Worm (Caenorhabditis elegans): ENCODE results near the gene T10C6.7.
"Not testable (repeated sequence)": the region's sequence is repeated elsewhere in the genome, so short reads cannot be mapped to it uniquely, and the experiment has no call there.

Gene T10C6.7

ce11 chrV:16000433-16000832 is 31.1 kb downstream of the T10C6.7 start, which contains the start of gene nhr-50:
Gene nhr-50 (minus strand): TSS chrV:16000631.
- TF ChIP-seq tra-4 (tag; optimal IDR thresholded peaks at IDR 0.05) (no peak), sea-1 (GFP tag; conservative IDR thresholded peaks at IDR 0.05) (no peak), scrt-1 (GFP tag; IDR thresholded peaks at IDR 0.05) (no peak), aly-1 (tag; optimal IDR thresholded peaks at IDR 0.05) (no peak), tbx-11 (GFP tag; IDR thresholded peaks at IDR 0.05) (no peak), hmg-4 (GFP tag; optimal IDR thresholded peaks at IDR 0.05) (no peak), ceh-36 (tag; optimal IDR thresholded peaks at IDR 0.05) (no peak), F13C5.2 (tag; optimal IDR thresholded peaks at IDR 0.05) (no peak), ceh-13 (GFP tag; optimal IDR thresholded peaks at IDR 0.05) (no peak), ama-1 (optimal IDR thresholded peaks at IDR 0.05) (no peak), flt-1 (GFP tag; IDR thresholded peaks at IDR 0.05) (no peak), hnd-1 (tag; optimal IDR thresholded peaks at IDR 0.05) (no peak), ets-7 (tag; optimal IDR thresholded peaks at IDR 0.05) (no peak), hmbx-1 (tag; optimal IDR thresholded peaks at IDR 0.05) (no peak), tbx-37 (GFP tag; conservative IDR thresholded peaks at IDR 0.05) (no peak), B0310.2 (tag; optimal IDR thresholded peaks at IDR 0.05) (no peak), pes-1 (GFP tag; IDR thresholded peaks at IDR 0.05) (no peak)

DNA sequence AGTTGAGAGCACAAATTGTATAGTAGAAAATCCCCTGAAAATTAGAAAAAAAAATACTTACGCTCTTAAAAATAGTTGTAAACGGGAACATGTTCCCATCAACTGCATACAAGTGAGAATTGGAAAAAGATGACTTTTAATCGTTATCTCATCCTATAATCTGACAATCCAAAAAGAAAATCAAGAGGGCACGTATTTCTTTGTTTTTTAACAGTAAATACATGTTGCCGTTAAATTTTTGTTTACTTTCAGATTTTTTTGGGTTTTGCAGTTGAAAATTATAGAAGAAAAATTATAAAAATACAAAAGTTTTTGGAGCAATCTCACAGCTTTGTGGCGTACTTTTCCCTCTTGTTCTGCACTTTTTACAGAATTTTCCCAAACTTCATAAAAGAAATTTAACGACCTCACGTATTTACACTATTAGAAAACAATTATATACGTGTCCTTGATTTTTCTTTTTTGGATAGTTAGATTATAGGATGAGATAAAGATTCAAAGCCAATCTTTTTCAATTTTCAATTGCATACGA is 34.8 kb downstream of the T10C6.7 start, which contains the start of the genes C06C6.9 and C06C6.8:
C06C6.9 (minus strand) TSS at position 101 of the 532 bp plus-strand sequence.
C06C6.8 (plus strand) TSS at position 482 of the 532 bp plus-strand sequence.
- no peak for TF ChIP-seq pes-1 (GFP tag; IDR thresholded peaks at IDR 0.05)
- no peak for TF ChIP-seq ceh-13 (GFP tag; optimal IDR thresholded peaks at IDR 0.05)
- TF ChIP-seq sea-1 (GFP tag; conservative IDR thresholded peaks at IDR 0.05), result no peak
- TF ChIP-seq hmg-4 (GFP tag; optimal IDR thresholded peaks at IDR 0.05), result no peak
- TF ChIP-seq ceh-36 (tag; optimal IDR thresholded peaks at IDR 0.05), result no peak
- TF ChIP-seq hmbx-1 (tag; optimal IDR thresholded peaks at IDR 0.05), result no peak
- no peak for TF ChIP-seq tra-4 (tag; optimal IDR thresholded peaks at IDR 0.05)
- TF ChIP-seq ama-1 (optimal IDR thresholded peaks at IDR 0.05), result no peak
- TF ChIP-seq hnd-1 (tag; optimal IDR thresholded peaks at IDR 0.05), result no peak
- no peak for TF ChIP-seq F13C5.2 (tag; optimal IDR thresholded peaks at IDR 0.05)
- TF ChIP-seq ets-7 (tag; optimal IDR thresholded peaks at IDR 0.05), result no peak
- no peak for TF ChIP-seq tbx-11 (GFP tag; IDR thresholded peaks at IDR 0.05)

- not testable (repeated sequence) for TF ChIP-seq hmbx-1 (tag; optimal IDR thresholded peaks at IDR 0.05); pes-1 (GFP tag; IDR thresholded peaks at IDR 0.05); flt-1 (GFP tag; IDR thresholded peaks at IDR 0.05)
These were observed 39.7 kb downstream of the T10C6.7 start, which contains the start of gene C06C6.7 for ce11 chrV:15991850-15992249. Gene C06C6.7 (plus strand): TSS chrV:15992150.

DNA sequence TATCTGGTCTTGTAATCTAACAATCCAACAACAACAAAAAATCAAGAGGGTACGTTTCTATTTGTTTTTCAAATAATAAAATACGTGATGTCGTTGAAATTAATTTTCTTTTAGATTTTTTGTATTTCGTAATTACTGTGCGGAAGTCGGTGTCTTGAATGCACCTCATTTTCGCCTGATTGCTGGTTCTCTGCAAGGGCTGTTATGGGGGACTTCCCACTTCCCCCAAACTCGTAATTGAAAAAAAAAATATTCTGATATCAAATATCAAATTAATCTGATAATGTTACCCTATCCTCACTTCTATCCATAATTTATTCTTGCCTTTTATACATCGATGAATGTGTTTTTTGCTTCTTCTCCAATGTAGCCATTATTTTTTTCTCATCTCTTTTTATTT is 43.4 kb downstream of the T10C6.7 start, which contains the start of gene F36G9.15:
F36G9.15 (minus strand) TSS at position 101 of the 400 bp plus-strand sequence.
- no peak for TF ChIP-seq tbx-37 (GFP tag; conservative IDR thresholded peaks at IDR 0.05)
- no peak for TF ChIP-seq pes-1 (GFP tag; IDR thresholded peaks at IDR 0.05)
- TF ChIP-seq F13C5.2 (tag; optimal IDR thresholded peaks at IDR 0.05), result no peak
- no peak for TF ChIP-seq ama-1 (optimal IDR thresholded peaks at IDR 0.05)
- no peak for TF ChIP-seq sea-1 (GFP tag; conservative IDR thresholded peaks at IDR 0.05)
- no peak for TF ChIP-seq ceh-36 (tag; optimal IDR thresholded peaks at IDR 0.05)
- TF ChIP-seq aly-1 (tag; optimal IDR thresholded peaks at IDR 0.05), result no peak
- no peak for TF ChIP-seq ceh-13 (GFP tag; optimal IDR thresholded peaks at IDR 0.05)
- no peak for TF ChIP-seq flt-1 (GFP tag; IDR thresholded peaks at IDR 0.05)
- TF ChIP-seq scrt-1 (GFP tag; IDR thresholded peaks at IDR 0.05), result no peak
- no peak for TF ChIP-seq hmbx-1 (tag; optimal IDR thresholded peaks at IDR 0.05)
- TF ChIP-seq tbx-11 (GFP tag; IDR thresholded peaks at IDR 0.05), result no peak
- TF ChIP-seq ets-7 (tag; optimal IDR thresholded peaks at IDR 0.05), result no peak
- no peak for TF ChIP-seq hnd-1 (tag; optimal IDR thresholded peaks at IDR 0.05)
- TF ChIP-seq hmg-4 (GFP tag; optimal IDR thresholded peaks at IDR 0.05), result no peak

DNA sequence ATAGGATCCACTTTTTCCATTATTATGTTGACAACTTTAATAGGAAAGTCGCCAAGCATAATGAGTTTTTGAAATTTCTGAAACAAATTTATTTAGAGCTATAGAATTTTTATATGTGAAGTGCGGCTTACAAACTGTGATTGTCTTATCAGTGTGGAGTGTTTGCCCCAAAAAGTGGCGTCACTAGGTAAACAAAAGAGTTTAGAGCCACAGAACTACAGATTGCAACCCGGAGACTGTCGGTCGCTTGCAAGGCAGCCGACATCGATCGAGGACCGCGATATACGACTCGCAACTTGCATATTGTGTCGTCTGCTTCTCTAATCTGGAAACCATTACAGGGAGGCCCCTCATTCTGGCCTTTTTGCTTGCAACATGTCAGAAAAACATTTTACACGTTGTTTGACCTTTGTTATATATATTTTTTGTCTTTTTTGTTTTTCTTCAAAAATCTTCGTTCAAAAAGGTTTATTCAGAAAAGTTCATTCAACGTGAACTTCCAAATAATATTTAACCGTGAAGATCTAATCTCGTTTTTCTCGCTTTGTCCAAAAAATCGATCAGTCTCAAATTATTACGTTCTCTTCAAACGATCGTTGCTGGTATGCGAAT is 48.7 kb downstream of the T10C6.7 start, which contains the start of the genes fbxa-99 and F36G9.13:
fbxa-99 (minus strand) TSS at position 122 of the 612 bp plus-strand sequence.
F36G9.13 (plus strand) TSS at position 562 of the 612 bp plus-strand sequence.
- TF ChIP-seq hnd-1 (tag; optimal IDR thresholded peaks at IDR 0.05) (no peak), F13C5.2 (tag; optimal IDR thresholded peaks at IDR 0.05) (no peak)

DNA sequence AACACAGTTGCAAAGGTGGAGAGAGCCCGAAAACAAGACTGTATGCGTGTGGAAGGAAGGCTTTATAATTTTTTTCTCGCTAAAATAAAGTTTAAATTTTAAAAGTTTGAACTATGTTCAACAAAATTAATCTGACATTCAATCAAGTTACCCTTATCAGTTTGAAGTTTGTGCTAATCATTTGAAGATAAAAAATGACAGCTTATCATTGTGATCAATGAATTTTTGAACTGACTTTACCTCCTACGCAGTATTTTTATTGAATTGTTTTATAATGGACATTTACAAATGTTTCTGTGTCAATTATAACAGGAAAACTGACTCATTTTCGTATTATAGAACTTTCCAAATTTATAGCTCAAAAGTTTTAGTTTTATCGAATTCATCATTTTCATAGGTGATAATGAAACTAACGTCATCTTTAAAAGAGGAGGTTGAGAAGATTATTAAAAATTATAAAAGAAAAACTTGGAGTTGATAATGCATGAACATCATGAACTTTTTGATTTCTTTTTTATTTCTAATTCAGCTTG is 53.2 kb downstream of the T10C6.7 start, which contains the start of gene oac-20:
oac-20 (plus strand) TSS at position 483 of the 533 bp plus-strand sequence.
- TF ChIP-seq hmg-4 (GFP tag; optimal IDR thresholded peaks at IDR 0.05), result no peak
- TF ChIP-seq aly-1 (tag; optimal IDR thresholded peaks at IDR 0.05), result no peak
- TF ChIP-seq tbx-37 (GFP tag; conservative IDR thresholded peaks at IDR 0.05), result no peak
- no peak for TF ChIP-seq flt-1 (GFP tag; IDR thresholded peaks at IDR 0.05)
- TF ChIP-seq hmbx-1 (tag; optimal IDR thresholded peaks at IDR 0.05), result no peak
- TF ChIP-seq F13C5.2 (tag; optimal IDR thresholded peaks at IDR 0.05), result no peak
- no peak for TF ChIP-seq sea-1 (GFP tag; conservative IDR thresholded peaks at IDR 0.05)
- TF ChIP-seq B0310.2 (tag; optimal IDR thresholded peaks at IDR 0.05), result no peak
- TF ChIP-seq pes-1 (GFP tag; IDR thresholded peaks at IDR 0.05), result no peak
- TF ChIP-seq ets-7 (tag; optimal IDR thresholded peaks at IDR 0.05), result no peak
- no peak for TF ChIP-seq scrt-1 (GFP tag; IDR thresholded peaks at IDR 0.05)
- no peak for TF ChIP-seq tra-4 (tag; optimal IDR thresholded peaks at IDR 0.05)
- no peak for TF ChIP-seq hnd-1 (tag; optimal IDR thresholded peaks at IDR 0.05)
- TF ChIP-seq ceh-36 (tag; optimal IDR thresholded peaks at IDR 0.05), result no peak
